Worm (Caenorhabditis elegans): Measurements from ENCODE around the gene cyp-14A4.

DNA sequence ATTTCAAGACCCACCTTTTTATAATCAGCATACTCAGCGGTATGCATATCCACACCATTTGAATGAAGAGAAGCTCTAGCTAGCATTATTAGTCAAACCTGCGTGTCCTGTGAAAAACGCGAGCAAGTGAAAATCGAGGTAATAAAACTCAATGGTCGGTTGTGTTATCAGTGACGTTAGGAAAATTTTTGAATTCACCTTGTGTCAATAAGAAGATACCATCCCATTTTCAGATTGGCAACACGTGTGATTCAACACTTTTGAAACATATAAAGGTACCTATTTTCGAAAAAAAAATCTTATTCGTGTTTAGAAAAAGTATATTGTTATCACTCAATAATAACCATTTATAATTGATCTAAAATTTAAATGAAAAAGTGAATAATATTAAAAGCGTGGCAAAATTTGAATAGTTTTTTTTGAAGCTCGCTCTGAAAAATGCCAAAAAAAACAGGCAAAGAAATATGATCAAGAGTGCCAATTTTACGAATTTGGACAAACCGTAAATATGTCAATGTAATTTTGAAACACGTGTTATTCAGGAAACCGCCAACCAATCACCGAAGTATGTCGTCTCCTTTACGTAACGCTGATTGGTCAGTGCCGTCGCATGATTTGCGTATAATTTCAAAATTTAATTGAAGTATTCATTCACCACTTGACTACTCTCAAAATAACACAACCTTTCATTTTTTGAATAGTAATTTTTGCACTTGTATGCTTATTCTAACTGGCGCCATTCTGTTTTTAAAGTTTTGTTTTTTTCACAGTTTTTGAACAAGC is 27.8 kb upstream of the cyp-14A4 start, which contains the start of gene F46G10.1:
- no peak for TF ChIP-seq nhr-237 (tag; optimal IDR thresholded peaks at IDR 0.05)
- no peak for TF ChIP-seq elt-3 (tag; optimal IDR thresholded peaks at IDR 0.05)
- no peak for TF ChIP-seq bed-3 (GFP tag; optimal IDR thresholded peaks at IDR 0.05)
- TF ChIP-seq lin-32 (GFP tag; optimal IDR thresholded peaks at IDR 0.05): no peak
- no peak for TF ChIP-seq lsy-2 (tag; optimal IDR thresholded peaks at IDR 0.05)
- no peak for TF ChIP-seq nhr-12 (tag; optimal IDR thresholded peaks at IDR 0.05)
- no peak for TF ChIP-seq pha-4 (tag; optimal IDR thresholded peaks at IDR 0.05)
